Worm (Caenorhabditis elegans) whole organism, L4 larva: ENCODE results near the gene rcd-1.

Experiments used
- F26F4.8 ChIP-seq: fragments of 200-800 bp; sonication (Bioruptor generic); conservative IDR thresholded peaks from 2 replicates; pipeline ENCODE4 v1.3.6; 2022; ENCODE audit warnings: missing genetic modification characterization, missing compliant biosample characterization
- T20F7.1 ChIP-seq: fragments of 200-800 bp; sonication (Bioruptor generic); optimal IDR thresholded peaks from 2 replicates; lab custom pipeline; 2018; ENCODE audit warnings: mild to moderate bottlenecking, missing genetic modification characterization, missing compliant biosample characterization
- aly-2 ChIP-seq: sonication (generic microtip); optimal IDR thresholded peaks from 2 replicates; lab custom pipeline; 2018; ENCODE audit warnings: missing biosample characterization, missing genetic modification characterization
- fos-1 ChIP-seq: fragments of 150-350 bp; optimal IDR thresholded peaks from 2 replicates; lab custom pipeline; 2014; ENCODE audit warnings: missing biosample characterization, missing genetic modification characterization
- hmg-1.1 ChIP-seq: fragments of 200-800 bp; sonication (Bioruptor generic); IDR thresholded peaks from 2 replicates; pipeline ENCODE4 v1.3.6; 2022; ENCODE audit warnings: missing genetic modification reagents, missing genetic modification characterization, missing compliant biosample characterization
- lsy-2 ChIP-seq, 2 experiments: fragments of 150-350 bp in 1 of 2; sonication (generic microtip) in 1 of 2; optimal IDR thresholded peaks; 2 replicates each; lab custom pipeline; 2014 to 2017; ENCODE audit warnings: missing biosample characterization in 2 of 2, missing genetic modification characterization in 2 of 2
- nhr-237 ChIP-seq: sonication (generic microtip); optimal IDR thresholded peaks from 2 replicates; lab custom pipeline; 2017; ENCODE audit warnings: missing biosample characterization, missing genetic modification characterization
- nhr-28 ChIP-seq: fragments of 150-350 bp; optimal IDR thresholded peaks from 2 replicates; lab custom pipeline; 2014; ENCODE audit warnings: missing biosample characterization, missing genetic modification characterization
- nhr-42 ChIP-seq: fragments of 200-800 bp; sonication (Bioruptor generic); IDR thresholded peaks from 2 replicates; pipeline ENCODE4 v1.3.6; 2022; ENCODE audit warnings: missing genetic modification characterization, missing compliant biosample characterization
- rbr-2 ChIP-seq: sonication (generic microtip); optimal IDR thresholded peaks from 2 replicates; lab custom pipeline; 2016; ENCODE audit warnings: missing genotype, missing genetic modification characterization, missing compliant biosample characterization
- spr-1 ChIP-seq: sonication (generic microtip); optimal IDR thresholded peaks from 2 replicates; lab custom pipeline; 2016; ENCODE audit warnings: mild to moderate bottlenecking, missing genetic modification characterization, missing compliant biosample characterization

ce11 chrII:3803219-3803618, 49.5 kb downstream of the rcd-1 start, which contains the start of gene ins-32:
- no peak for TF ChIP-seq fos-1
- TF ChIP-seq hmg-1.1 (GFP tag; lab: Robert Waterston, UW), result no peak
- no peak for TF ChIP-seq T20F7.1 (GFP tag; lab: Kevin White, UChicago)
- no peak for TF ChIP-seq aly-2 (tag; lab: Kevin White, UChicago)
- no peak for TF ChIP-seq rbr-2
- no peak for TF ChIP-seq F26F4.8 (GFP tag; lab: Robert Waterston, UW)
- no peak for TF ChIP-seq nhr-237
- no peak for TF ChIP-seq spr-1 (tag; lab: Kevin White, UChicago)
- no peak for TF ChIP-seq nhr-28
- TF ChIP-seq lsy-2 (tag; optimal IDR thresholded peaks at IDR 0.05; lab: Kevin White, UChicago), result no peak
- TF ChIP-seq nhr-42 (GFP tag; lab: Robert Waterston, UW), result no peak
